Fruit fly (Drosophila melanogaster) whole organism, embryonic: ENCODE measurements around the gene CG45072.

Experiments
- Bgb ChIP-seq: fragments of 200-800 bp; sonication (Bioruptor generic); IDR thresholded peaks from 2 replicates; pipeline ENCODE4 v1.3.6; 2022; ENCODE audit warnings: missing biosample characterization, missing genetic modification characterization; ENCODE audit not compliant: partially characterized antibody
- CG10543 ChIP-seq: fragments of 200-800 bp; sonication (Bioruptor generic); optimal IDR thresholded peaks from 3 replicates; lab custom pipeline; 2017; ENCODE audit warnings: missing biosample characterization, mild to moderate bottlenecking, missing genetic modification characterization, moderate library complexity
- CG11504 ChIP-seq: fragments of 200-800 bp; sonication (Bioruptor generic); optimal IDR thresholded peaks from 3 replicates; lab custom pipeline; 2019; ENCODE audit warnings: missing biosample characterization, mild to moderate bottlenecking, missing genetic modification characterization, moderate library complexity
- CG12219 ChIP-seq: fragments of 200-800 bp; sonication (Bioruptor generic); optimal IDR thresholded peaks from 3 replicates; lab custom pipeline; 2018; ENCODE audit warnings: missing biosample characterization, mild to moderate bottlenecking, missing genetic modification characterization
- CG14860 ChIP-seq: fragments of 200-800 bp; sonication (Bioruptor generic); IDR thresholded peaks from 3 replicates; pipeline ENCODE4 v1.3.6; 2022; ENCODE audit warnings: missing biosample characterization, missing genetic modification characterization; ENCODE audit not compliant: partially characterized antibody
- CG1603 ChIP-seq: fragments of 200-800 bp; sonication (Bioruptor generic); optimal IDR thresholded peaks from 2 replicates; lab custom pipeline; 2019; ENCODE audit warnings: missing biosample characterization, mild to moderate bottlenecking, missing genetic modification characterization, moderate library complexity
- CG31441 ChIP-seq: fragments of 200-800 bp; sonication (Bioruptor generic); IDR thresholded peaks from 2 replicates; pipeline ENCODE4 v1.3.6; 2022; ENCODE audit warnings: missing biosample characterization, missing genetic modification characterization
- CG32532 ChIP-seq: fragments of 200-800 bp; sonication (Bioruptor generic); IDR thresholded peaks from 2 replicates; pipeline ENCODE4 v1.3.6; 2022; ENCODE audit warnings: missing biosample characterization, missing genetic modification characterization
- CG32772 ChIP-seq: fragments of 200-800 bp; sonication (Bioruptor generic); IDR thresholded peaks from 2 replicates; pipeline ENCODE4 v1.3.6; 2022; ENCODE audit warnings: missing biosample characterization, missing genetic modification characterization
- CG6765 ChIP-seq: fragments of 200-800 bp; sonication (Bioruptor generic); optimal IDR thresholded peaks from 3 replicates; lab custom pipeline; 2017; ENCODE audit warnings: missing biosample characterization, mild to moderate bottlenecking, missing genetic modification characterization
- CG6854 ChIP-seq: fragments of 200-800 bp; sonication (Bioruptor generic); optimal IDR thresholded peaks from 3 replicates; lab custom pipeline; 2017; ENCODE audit warnings: missing biosample characterization, mild to moderate bottlenecking, missing genetic modification characterization
- CG8290 ChIP-seq, 3 experiments: fragments of 200-800 bp; sonication (Bioruptor generic); optimal IDR thresholded peaks; 2 replicates each; lab custom pipeline; 2016 to 2019; ENCODE audit warnings: missing biosample characterization in 3 of 3, missing genetic modification characterization in 3 of 3, mild to moderate bottlenecking in 2 of 3, moderate library complexity in 1 of 3
- Dad ChIP-seq: fragments of 200-800 bp; sonication (Bioruptor generic); optimal IDR thresholded peaks from 3 replicates; lab custom pipeline; 2016; ENCODE audit warnings: missing biosample characterization, missing genetic modification characterization
- Doc3 ChIP-seq: fragments of 200-800 bp; sonication (Bioruptor generic); IDR thresholded peaks from 3 replicates; pipeline ENCODE4 v1.3.6; 2022; ENCODE audit warnings: missing biosample characterization, missing genetic modification characterization; ENCODE audit not compliant: partially characterized antibody
- Dref ChIP-seq: fragments of 200-800 bp; sonication (Bioruptor generic); IDR thresholded peaks from 2 replicates; pipeline ENCODE4 v1.3.6; 2022; ENCODE audit warnings: missing biosample characterization, missing genetic modification characterization
- Drgx ChIP-seq: fragments of 200-800 bp; sonication (Bioruptor generic); IDR thresholded peaks from 2 replicates; pipeline ENCODE4 v1.3.6; 2022; ENCODE audit warnings: missing biosample characterization, missing genetic modification characterization
- Hmx ChIP-seq: fragments of 200-800 bp; sonication (Bioruptor generic); optimal IDR thresholded peaks from 2 replicates; lab custom pipeline; 2016; ENCODE audit warnings: missing biosample characterization, missing genetic modification characterization
- Jarid2 ChIP-seq: fragments of 200-800 bp; sonication (Bioruptor generic); optimal IDR thresholded peaks from 3 replicates; lab custom pipeline; 2017; ENCODE audit warnings: mild to moderate bottlenecking, missing biosample characterization, missing genetic modification reagents, missing genetic modification characterization
- Med ChIP-seq: fragments of 200-800 bp; sonication (Bioruptor generic); peaks from one replicate; lab custom pipeline; 2016; ENCODE audit warnings: missing biosample characterization, missing genetic modification characterization, mild to moderate bottlenecking, inconsistent platforms, moderate library complexity
- NC2β ChIP-seq: fragments of 200-800 bp; sonication (Bioruptor generic); optimal IDR thresholded peaks from 2 replicates; lab custom pipeline; 2016; ENCODE audit warnings: missing biosample characterization, missing genetic modification characterization
- Nf-YA ChIP-seq: fragments of 200-800 bp; sonication (Bioruptor generic); IDR thresholded peaks from 2 replicates; pipeline ENCODE4 v1.3.6; 2022; ENCODE audit warnings: missing biosample characterization, missing genetic modification characterization
- PHDP ChIP-seq: fragments of 200-800 bp; sonication (Bioruptor generic); optimal IDR thresholded peaks from 3 replicates; lab custom pipeline; 2018; ENCODE audit warnings: missing biosample characterization, mild to moderate bottlenecking, missing genetic modification characterization, moderate library complexity
- Side ChIP-seq: fragments of 200-800 bp; sonication (Bioruptor generic); optimal IDR thresholded peaks from 2 replicates; lab custom pipeline; 2016; ENCODE audit warnings: missing biosample characterization, missing genetic modification characterization
- Six4 ChIP-seq: fragments of 200-800 bp; sonication (Bioruptor generic); optimal IDR thresholded peaks from 2 replicates; lab custom pipeline; 2016; ENCODE audit warnings: missing biosample characterization, missing genetic modification characterization
- Trl ChIP-seq, 3 experiments: fragments of >200 bp in 2 of 3; fragments of 200-800 bp in 1 of 3; sonication (Bioruptor generic) in 1 of 3; optimal IDR thresholded peaks; 2 replicates in 1 of 3; 3 replicates in 2 of 3; lab custom pipeline; 2016 to 2017; ENCODE audit warnings: missing biosample characterization in 1 of 3, missing genetic modification characterization in 1 of 3
- amos ChIP-seq: fragments of 200-800 bp; sonication (Bioruptor generic); IDR thresholded peaks from 2 replicates; pipeline ENCODE4 v1.3.6; 2022; ENCODE audit warnings: missing biosample characterization, missing genetic modification characterization; ENCODE audit not compliant: partially characterized antibody
- ato ChIP-seq: fragments of 200-800 bp; sonication (Bioruptor generic); IDR thresholded peaks from 2 replicates; pipeline ENCODE4 v1.3.6; 2022; ENCODE audit warnings: missing biosample characterization, missing genetic modification characterization; ENCODE audit not compliant: partially characterized antibody
- bbx ChIP-seq: fragments of 200-800 bp; sonication (Bioruptor generic); IDR thresholded peaks from 2 replicates; pipeline ENCODE4 v1.3.6; 2022; ENCODE audit warnings: missing biosample characterization, missing genetic modification characterization; ENCODE audit not compliant: partially characterized antibody
- bcd ChIP-seq: fragments of 200-800 bp; sonication (Bioruptor generic); optimal IDR thresholded peaks from 2 replicates; lab custom pipeline; 2017; ENCODE audit warnings: missing biosample characterization, mild to moderate bottlenecking, missing genetic modification characterization
- chinmo ChIP-seq: fragments of 200-800 bp; sonication (Bioruptor generic); IDR thresholded peaks from 4 replicates; pipeline ENCODE4 v1.3.6; 2022; ENCODE audit warnings: missing biosample characterization, missing genetic modification characterization; ENCODE audit not compliant: partially characterized antibody
- chm ChIP-seq: fragments of 200-800 bp; sonication (Bioruptor generic); IDR thresholded peaks from 2 replicates; pipeline ENCODE4 v1.3.6; 2022; ENCODE audit warnings: missing biosample characterization, missing genetic modification characterization
- crol ChIP-seq: fragments of 200-800 bp; sonication (Bioruptor generic); IDR thresholded peaks from 2 replicates; pipeline ENCODE4 v1.3.6; 2022; ENCODE audit warnings: missing biosample characterization, missing genetic modification characterization
- crp ChIP-seq, 2 experiments: fragments of 200-800 bp; sonication (Bioruptor generic); optimal IDR thresholded peaks; 2 replicates in 1 of 2; 3 replicates in 1 of 2; lab custom pipeline; 2017; ENCODE audit warnings: missing biosample characterization in 2 of 2, missing genetic modification characterization in 2 of 2, mild to moderate bottlenecking in 1 of 2, moderate library complexity in 1 of 2
- cwo ChIP-seq: fragments of 200-800 bp; sonication (Bioruptor generic); optimal IDR thresholded peaks from 3 replicates; lab custom pipeline; 2017; ENCODE audit warnings: missing biosample characterization, missing genetic modification characterization, mild to moderate bottlenecking, moderate library complexity, missing genetic modification reagents
- exex ChIP-seq: fragments of 200-800 bp; sonication (Bioruptor generic); optimal IDR thresholded peaks from 4 replicates; lab custom pipeline; 2018; ENCODE audit warnings: missing biosample characterization, mild to moderate bottlenecking, missing genetic modification characterization, moderate library complexity
- gcm ChIP-seq: fragments of 200-800 bp; sonication (Bioruptor generic); optimal IDR thresholded peaks from 2 replicates; lab custom pipeline; 2019; ENCODE audit warnings: missing biosample characterization, mild to moderate bottlenecking, missing genetic modification characterization, moderate library complexity
- gro ChIP-seq: fragments of 200-800 bp; sonication (Bioruptor generic); optimal IDR thresholded peaks from 2 replicates; lab custom pipeline; 2016; ENCODE audit warnings: missing biosample characterization, missing genetic modification characterization
- hbn ChIP-seq: fragments of 200-800 bp; sonication (Bioruptor generic); IDR thresholded peaks from 2 replicates; pipeline ENCODE4 v1.3.6; 2022; ENCODE audit warnings: missing biosample characterization, missing genetic modification characterization; ENCODE audit not compliant: partially characterized antibody
- inv ChIP-seq: fragments of 200-800 bp; sonication (Bioruptor generic); IDR thresholded peaks from 2 replicates; pipeline ENCODE4 v1.3.6; 2022; ENCODE audit warnings: missing biosample characterization, missing genetic modification characterization; ENCODE audit not compliant: partially characterized antibody
- lbe ChIP-seq: fragments of 200-800 bp; sonication (Bioruptor generic); optimal IDR thresholded peaks from 2 replicates; lab custom pipeline; 2016; ENCODE audit warnings: missing biosample characterization, mild to moderate bottlenecking, missing genetic modification characterization
- repo ChIP-seq: fragments of 200-800 bp; sonication (Bioruptor generic); optimal IDR thresholded peaks from 2 replicates; lab custom pipeline; 2016; ENCODE audit warnings: missing biosample characterization, missing genetic modification characterization
- sna ChIP-seq: fragments of 200-800 bp; sonication (Bioruptor generic); IDR thresholded peaks from 2 replicates; pipeline ENCODE4 v1.3.6; 2022; ENCODE audit warnings: missing biosample characterization, missing genetic modification characterization; ENCODE audit not compliant: partially characterized antibody
- sqz ChIP-seq: fragments of 200-800 bp; sonication (Bioruptor generic); optimal IDR thresholded peaks from 3 replicates; lab custom pipeline; 2018; ENCODE audit warnings: missing biosample characterization, mild to moderate bottlenecking, missing genetic modification characterization
- tna ChIP-seq: fragments of 200-800 bp; sonication (Bioruptor generic); IDR thresholded peaks from 2 replicates; pipeline ENCODE4 v1.3.6; 2022; ENCODE audit warnings: missing biosample characterization, missing genetic modification characterization; ENCODE audit not compliant: partially characterized antibody
- unc-4 ChIP-seq: fragments of 200-800 bp; sonication (Bioruptor generic); IDR thresholded peaks from 2 replicates; pipeline ENCODE4 v1.3.6; 2022; ENCODE audit warnings: missing biosample characterization, missing genetic modification characterization; ENCODE audit not compliant: partially characterized antibody
- vvl ChIP-seq: fragments of 200-800 bp; sonication (Bioruptor generic); IDR thresholded peaks from 2 replicates; pipeline ENCODE4 v1.3.6; 2022; ENCODE audit warnings: missing biosample characterization, missing genetic modification characterization
- z ChIP-seq: fragments of 200-800 bp; sonication (Bioruptor generic); IDR thresholded peaks from 3 replicates; pipeline ENCODE4 v1.3.6; 2022; ENCODE audit warnings: missing biosample characterization, missing genetic modification characterization

CG45072 gene

DNA sequence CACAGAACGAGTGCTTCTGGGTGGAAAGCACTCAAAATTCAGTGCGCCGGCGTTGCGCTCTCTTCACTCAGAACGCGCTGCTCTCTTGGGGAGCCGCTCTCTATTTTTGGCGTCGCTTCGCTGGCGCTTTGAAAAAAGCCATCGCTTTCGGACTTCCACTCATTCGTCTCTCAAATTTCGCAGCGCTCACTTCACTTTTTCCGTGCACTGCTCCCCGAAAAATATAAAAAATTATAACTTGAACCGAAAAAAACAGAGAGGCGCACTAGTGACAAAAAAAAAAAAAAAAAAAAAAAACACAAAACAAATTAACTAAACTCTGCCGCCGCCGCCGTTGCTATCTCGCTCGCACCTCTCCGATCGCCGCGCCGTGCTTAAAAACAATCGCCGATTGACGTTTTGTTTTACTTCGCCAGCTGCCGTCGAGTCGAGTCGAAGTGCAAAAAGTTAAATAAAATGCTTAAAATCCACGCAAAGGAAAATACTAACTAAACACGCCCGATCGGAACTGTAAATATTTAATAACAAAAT is 23.7 kb downstream of the CG45072 start (continued):
- TF ChIP-seq Jarid2 (GFP tag; lab: Kevin White, UChicago) (peak; percentile 25), Nf-YA (GFP tag; lab: Robert Waterston, UW) (no peak), cwo (GFP tag; lab: Kevin White, UChicago) (no peak), CG6854 (GFP tag; lab: Kevin White, UChicago) (no peak), CG12219 (no peak), Dref (GFP tag; lab: Robert Waterston, UW) (no peak), crol (GFP tag; lab: Robert Waterston, UW) (0 out of 2 replicates have a peak, but pooled peaks have one; percentile 28), Side (GFP tag; lab: Kevin White, UChicago) (peak; percentile 22), bbx (peak; percentile 67; the same call in 1 of the 2 replicates), ato (peak; percentile 36; the same call in 1 of the 2 replicates), sqz (peak; percentile 63), CG1603 (tag; lab: Kevin White, UChicago) (no peak), NC2β (GFP tag; lab: Kevin White, UChicago) (no peak), CG11504 (tag; lab: Kevin White, UChicago) (no peak), CG8290 (GFP tag; optimal IDR thresholded peaks at IDR 0.05; lab: Kevin White, UChicago) (no peak), CG8290 (tag; optimal IDR thresholded peaks at IDR 0.05; lab: Kevin White, UChicago) (no peak), PHDP (no peak), tna (GFP tag; lab: Robert Waterston, UW) (peak; percentile 28; the same call in 1 of the 2 replicates), bcd (no peak), unc-4 (GFP tag; lab: Robert Waterston, UW) (peak; percentile 63), vvl (GFP tag; lab: Robert Waterston, UW) (peak; percentile 11; the same call in 1 of the 2 replicates), exex (no peak), amos (GFP tag; lab: Robert Waterston, UW) (peak; percentile 44; the same call in 1 of the 2 replicates), Drgx (GFP tag; lab: Robert Waterston, UW) (peak; percentile 77), repo (GFP tag; lab: Kevin White, UChicago) (peak; percentile 22), Bgb (GFP tag; lab: Robert Waterston, UW) (peak; percentile 72; the same call in 1 of the 2 replicates), inv (GFP tag; lab: Robert Waterston, UW) (peak; percentile 27; the same call in 1 of the 2 replicates), CG31441 (no peak), gcm (GFP tag; lab: Kevin White, UChicago) (no peak), CG10543 (peak; percentile 30), CG6765 (no peak), sna (GFP tag; lab: Robert Waterston, UW) (peak; percentile 72), Trl (optimal IDR thresholded peaks at IDR 0.05; lab: Kevin White, UChicago) (peak; percentile 89 to 96), Trl (GFP tag; optimal IDR thresholded peaks at IDR 0.05; lab: Kevin White, UChicago) (peak; percentile 33), chinmo (GFP tag; lab: Robert Waterston, UW) (peak; percentile 95; the same call in 3 of the 4 replicates), Six4 (GFP tag; lab: Kevin White, UChicago) (no peak), chm (GFP tag; lab: Robert Waterston, UW) (peak; percentile 76; the same call in 1 of the 2 replicates), lbe (GFP tag; lab: Kevin White, UChicago) (peak; percentile 14), crp (GFP tag; optimal IDR thresholded peaks at IDR 0.05; lab: Kevin White, UChicago) (no peak), Med (peak; percentile 58), Doc3 (GFP tag; lab: Robert Waterston, UW) (0 out of 3 replicates have a peak, but pooled peaks have one; percentile 44), CG32772 (GFP tag; lab: Robert Waterston, UW) (peak; percentile 74), hbn (GFP tag; lab: Robert Waterston, UW) (peak; percentile 60), CG32532 (GFP tag; lab: Robert Waterston, UW) (peak; percentile 41; the same call in 1 of the 2 replicates), gro (GFP tag; lab: Kevin White, UChicago) (peak; percentile 47), Dad (GFP tag; lab: Kevin White, UChicago) (no peak), CG14860 (GFP tag; lab: Robert Waterston, UW) (0 out of 3 replicates have a peak, but pooled peaks have one; percentile 24), z (GFP tag; lab: Robert Waterston, UW) (peak; percentile 99), Hmx (no peak)
